Worm (Caenorhabditis elegans) whole organism, late embryonic: ENCODE data around the gene cest-25.

Experiments used
- C08G9.2 ChIP-seq: sonication (generic microtip); optimal IDR thresholded peaks from 2 replicates; lab custom pipeline; 2016; ENCODE audit warnings: mild to moderate bottlenecking, missing genetic modification characterization, moderate library complexity, missing compliant biosample characterization
- C38D4.7 ChIP-seq: fragments of 200-800 bp; sonication (Bioruptor generic); optimal IDR thresholded peaks from 2 replicates; lab custom pipeline; 2018; ENCODE audit warnings: mild to moderate bottlenecking, missing genetic modification characterization, moderate library complexity, missing compliant biosample characterization
- madf-2 ChIP-seq: sonication (generic microtip); optimal IDR thresholded peaks from 2 replicates; lab custom pipeline; 2017; ENCODE audit warnings: missing genetic modification characterization, missing compliant biosample characterization
- pros-1 ChIP-seq: fragments of 150-350 bp; optimal IDR thresholded peaks from 2 replicates; lab custom pipeline; 2014; ENCODE audit warnings: missing biosample characterization, missing genetic modification reagents, missing genetic modification characterization
- syd-9 ChIP-seq: sonication (generic microtip); optimal IDR thresholded peaks from 2 replicates; lab custom pipeline; 2016; ENCODE audit warnings: mild to moderate bottlenecking, missing genetic modification characterization, moderate library complexity, missing compliant biosample characterization
- unc-55 ChIP-seq: sonication (generic microtip); optimal IDR thresholded peaks from 2 replicates; lab custom pipeline; 2017; ENCODE audit warnings: missing biosample characterization, missing genetic modification reagents, missing genetic modification characterization

The cest-25 gene

DNA sequence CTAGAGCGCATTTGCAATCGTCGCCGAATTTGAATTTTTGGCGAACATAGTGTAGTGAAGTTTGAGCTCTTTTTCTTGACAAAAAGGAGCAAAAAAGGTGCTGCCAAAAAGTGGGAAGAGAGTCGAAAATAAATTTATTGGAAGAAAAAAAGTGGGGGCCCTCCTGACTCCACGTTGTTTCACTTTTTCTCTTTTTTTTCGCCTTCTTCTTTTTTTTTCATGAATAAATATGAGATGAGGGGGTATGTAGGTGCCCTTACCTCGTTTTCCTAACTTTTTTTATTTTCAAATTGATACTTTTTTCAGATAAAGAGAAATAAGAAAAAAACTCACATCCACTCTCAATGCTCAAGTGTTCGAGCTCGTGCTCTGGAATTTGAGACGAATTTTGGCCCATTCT, 53.3 kb downstream of the cest-25 start, which contains the start of the genes Y71H2AL.2, Y71H2AL.4 and pbo-1:
Y71H2AL.2 (plus strand) TSS at position 301 of the 400 bp plus-strand sequence.
Y71H2AL.4 (plus strand) TSS at position 345 of the 400 bp plus-strand sequence.
pbo-1 (minus strand) TSS at position 400 of the 400 bp plus-strand sequence.
- TF ChIP-seq unc-55: no peak
- no peak for TF ChIP-seq C08G9.2
- no peak for TF ChIP-seq C38D4.7 (GFP tag; lab: Kevin White, UChicago)
- no peak for TF ChIP-seq syd-9
- TF ChIP-seq pros-1: no peak
- no peak for TF ChIP-seq madf-2
